Worm (Caenorhabditis elegans) whole organism, L4 larva: ENCODE data around the gene F11A5.13.

Experiments used
- R02D3.7 ChIP-seq: fragments of 150-350 bp; sonication (generic microtip); optimal IDR thresholded peaks from 3 replicates; lab custom pipeline; 2014; ENCODE audit warnings: missing biosample characterization, missing genetic modification characterization
- Y5F2A.4 ChIP-seq: fragments of 200-800 bp; sonication (Bioruptor generic); optimal IDR thresholded peaks from 2 replicates; lab custom pipeline; 2018; ENCODE audit warnings: mild to moderate bottlenecking, missing genetic modification characterization, missing compliant biosample characterization
- ceh-82 ChIP-seq: sonication (generic microtip); optimal IDR thresholded peaks from 2 replicates; lab custom pipeline; 2017; ENCODE audit warnings: missing biosample characterization, missing genetic modification characterization
- dmd-6 ChIP-seq: fragments of 200-800 bp; sonication (Bioruptor generic); IDR thresholded peaks from 2 replicates; pipeline ENCODE4 v1.3.6; 2022; ENCODE audit warnings: missing genetic modification reagents, missing genetic modification characterization, missing compliant biosample characterization
- hlh-30 ChIP-seq: sonication (generic microtip); optimal IDR thresholded peaks from 2 replicates; lab custom pipeline; 2017; ENCODE audit warnings: antibody characterized with exemption, mild to moderate bottlenecking, missing genetic modification characterization, missing compliant biosample characterization; ENCODE audit not compliant: insufficient read depth
- mep-1 ChIP-seq: fragments of 150-350 bp; sonication (generic microtip); optimal IDR thresholded peaks from 3 replicates; lab custom pipeline; 2014; ENCODE audit warnings: missing biosample characterization, missing genetic modification characterization
- nhr-10 ChIP-seq: fragments of 150-350 bp; optimal IDR thresholded peaks from 2 replicates; lab custom pipeline; 2014; ENCODE audit warnings: missing biosample characterization, missing genetic modification characterization
- nhr-11 ChIP-seq: fragments of 150-350 bp; optimal IDR thresholded peaks from 2 replicates; lab custom pipeline; 2014; ENCODE audit warnings: missing biosample characterization, missing genetic modification characterization
- nhr-237 ChIP-seq: sonication (generic microtip); optimal IDR thresholded peaks from 2 replicates; lab custom pipeline; 2017; ENCODE audit warnings: missing biosample characterization, missing genetic modification characterization
- nhr-28 ChIP-seq: fragments of 150-350 bp; optimal IDR thresholded peaks from 2 replicates; lab custom pipeline; 2014; ENCODE audit warnings: missing biosample characterization, missing genetic modification characterization
- nhr-76 ChIP-seq: fragments of 150-350 bp; optimal IDR thresholded peaks from 2 replicates; lab custom pipeline; 2014; ENCODE audit warnings: missing biosample characterization, missing genetic modification characterization
- pha-4 ChIP-seq, 2 experiments: fragments of 150-350 bp in 1 of 2; fragments of 200-800 bp in 1 of 2; sonication (Bioruptor generic) in 1 of 2; IDR thresholded peaks in 1 of 2; optimal IDR thresholded peaks in 1 of 2; 2 replicates each; pipeline versions ENCODE4 v1.3.6 to Lab custom; 2014 to 2022; ENCODE audit warnings: missing genetic modification characterization in 2 of 2, missing genetic modification reagents in 2 of 2, missing biosample characterization in 1 of 2, missing compliant biosample characterization in 1 of 2
- unc-130 ChIP-seq: sonication (generic microtip); optimal IDR thresholded peaks from 2 replicates; lab custom pipeline; 2016; ENCODE audit warnings: missing genetic modification reagents, missing genetic modification characterization, missing compliant biosample characterization
- zag-1 ChIP-seq: fragments of 150-350 bp; optimal IDR thresholded peaks from 2 replicates; lab custom pipeline; 2014; ENCODE audit warnings: missing biosample characterization, missing genetic modification characterization

ce11 chrV:16259684-16260083 lies 33.2 kb upstream of the F11A5.13 start, which contains the start of gene nhr-127:
- TF ChIP-seq nhr-237 (tag; lab: Kevin White, UChicago): no peak
- no peak for TF ChIP-seq hlh-30 (tag; lab: Kevin White, UChicago)
- no peak for TF ChIP-seq nhr-11
- no peak for TF ChIP-seq R02D3.7 (tag; lab: Kevin White, UChicago)
- TF ChIP-seq Y5F2A.4 (GFP tag; lab: Kevin White, UChicago): no peak
- TF ChIP-seq ceh-82: no peak
- no peak for TF ChIP-seq nhr-28 (tag; lab: Kevin White, UChicago)
- TF ChIP-seq nhr-76 (tag; lab: Kevin White, UChicago): no peak
- TF ChIP-seq nhr-10 (tag; lab: Kevin White, UChicago): no peak
- no peak for TF ChIP-seq pha-4 (GFP tag; IDR thresholded peaks at IDR 0.05; lab: Robert Waterston, UW)
- TF ChIP-seq pha-4 (tag; optimal IDR thresholded peaks at IDR 0.05; lab: Kevin White, UChicago): no peak
- TF ChIP-seq dmd-6: no peak
- TF ChIP-seq unc-130 (GFP tag; lab: Kevin White, UChicago): no peak
- no peak for TF ChIP-seq zag-1
- no peak for TF ChIP-seq mep-1
